Fruit fly (Drosophila melanogaster): ENCODE results near the gene CG43376.

The CG43376 gene

dm6 chr2L:13778648-13779047 lies 4.9 kb downstream of the CG43376 start (continued):
- TF ChIP-seq CG17359 (tag; optimal IDR thresholded peaks at IDR 0.05) (peak; percentile 61), CG8089 (GFP tag; optimal IDR thresholded peaks at IDR 0.05) (no peak), Antp (GFP tag; optimal IDR thresholded peaks at IDR 0.05) (peak; percentile 19), gem (tag; optimal IDR thresholded peaks at IDR 0.05) (peak; percentile 85), CG4820 (GFP tag; optimal IDR thresholded peaks at IDR 0.05) (peak; percentile 69), jigr1 (GFP tag; IDR thresholded peaks at IDR 0.05) (no peak), bbx (GFP tag; IDR thresholded peaks at IDR 0.05; ENCODE audit: partially characterized antibody) (no peak), CG10321 (GFP tag; IDR thresholded peaks at IDR 0.05) (no peak), Jarid2 (GFP tag; optimal IDR thresholded peaks at IDR 0.05) (no peak), danr (GFP tag; IDR thresholded peaks at IDR 0.05) (no peak), CG4854 (GFP tag; optimal IDR thresholded peaks at IDR 0.05) (peak; percentile 43), jing (GFP tag; optimal IDR thresholded peaks at IDR 0.05) (peak; percentile 41), Ssrp (tag; optimal IDR thresholded peaks at IDR 0.05) (peak; percentile 66), sug (tag; optimal IDR thresholded peaks at IDR 0.05) (no peak), CoRest (tag; optimal IDR thresholded peaks at IDR 0.05) (peak; percentile 82), stwl (tag; optimal IDR thresholded peaks at IDR 0.05) (no peak), Neu2 (GFP tag; optimal IDR thresholded peaks at IDR 0.05; ENCODE audit: borderline replicate concordance) (no peak), CG11696 (GFP tag; IDR thresholded peaks at IDR 0.05) (no peak), sens (GFP tag) (peak; percentile 93), Ravus (GFP tag; IDR thresholded peaks at IDR 0.05) (peak; percentile 31), ewg (GFP tag; optimal IDR thresholded peaks at IDR 0.05) (peak; percentile 55), CG11695 (GFP tag; IDR thresholded peaks at IDR 0.05) (no peak), CG3838 (GFP tag; optimal IDR thresholded peaks at IDR 0.05) (no peak), Eip74EF (GFP tag; optimal IDR thresholded peaks at IDR 0.05) (peak in 1 of 2 experiments; percentile 66), CG7372 (GFP tag; IDR thresholded peaks at IDR 0.05) (peak; percentile 12; the same call in 1 of the 2 replicates), ems (GFP tag; optimal IDR thresholded peaks at IDR 0.05) (peak; percentile 55), oc (tag; optimal IDR thresholded peaks at IDR 0.05) (no peak), CG17385 (GFP tag; optimal IDR thresholded peaks at IDR 0.05) (peak; percentile 75), CG4617 (GFP tag; optimal IDR thresholded peaks at IDR 0.05; ENCODE audit: borderline replicate concordance) (no peak), phol (tag; optimal IDR thresholded peaks at IDR 0.05) (peak; percentile 43), CG7556 (GFP tag; optimal IDR thresholded peaks at IDR 0.05) (peak; percentile 75), pb (GFP tag; optimal IDR thresholded peaks at IDR 0.05) (no peak), Oli (tag; optimal IDR thresholded peaks at IDR 0.05) (peak; percentile 82), Doc3 (GFP tag; IDR thresholded peaks at IDR 0.05; ENCODE audit: partially characterized antibody) (no peak), salm (tag; optimal IDR thresholded peaks at IDR 0.05) (peak; percentile 68), CG5245 (GFP tag; optimal IDR thresholded peaks at IDR 0.05) (peak; percentile 19), CG18619 (GFP tag; optimal IDR thresholded peaks at IDR 0.05) (peak; percentile 19), CG7839 (tag; optimal IDR thresholded peaks at IDR 0.05) (peak; percentile 82), CG2712 (tag; optimal IDR thresholded peaks at IDR 0.05) (peak; percentile 56), dan (GFP tag; IDR thresholded peaks at IDR 0.05) (no peak), CG10267 (tag; optimal IDR thresholded peaks at IDR 0.05) (peak; percentile 47), CG17361 (GFP tag; IDR thresholded peaks at IDR 0.05) (peak; percentile 65), shn (GFP tag; optimal IDR thresholded peaks at IDR 0.05) (no peak), gt (GFP tag; IDR thresholded peaks at IDR 0.05) (no peak), BEAF-32 (GFP tag; optimal IDR thresholded peaks at IDR 0.05) (no peak), Sox102F (GFP tag; optimal IDR thresholded peaks at IDR 0.05) (peak; percentile 80), corto (GFP tag; optimal IDR thresholded peaks at IDR 0.05) (no peak), fd96Cb (tag; optimal IDR thresholded peaks at IDR 0.05) (peak; percentile 61), CG17912 (GFP tag; optimal IDR thresholded peaks at IDR 0.05) (no peak), CG10366 (GFP tag; IDR thresholded peaks at IDR 0.05) (peak; percentile 58), CG4360 (GFP tag; IDR thresholded peaks at IDR 0.05) (no peak)

Data from whole organism, embryonic.